Worm (Caenorhabditis elegans) whole organism, L3 larva: ENCODE data around the gene srt-17.

Source experiments
- ZK546.5 ChIP-seq: sonication (generic microtip); optimal IDR thresholded peaks from 2 replicates; lab custom pipeline; 2017; ENCODE audit warnings: missing biosample characterization, missing genetic modification characterization
- aly-2 ChIP-seq: fragments of 150-350 bp; optimal IDR thresholded peaks from 2 replicates; lab custom pipeline; 2014; ENCODE audit warnings: missing biosample characterization, missing genetic modification characterization
- ama-1 ChIP-seq: fragments of 150-350 bp; optimal IDR thresholded peaks from 2 replicates; lab custom pipeline; 2018
- ceh-16 ChIP-seq: sonication (generic microtip); optimal IDR thresholded peaks from 2 replicates; lab custom pipeline; 2017; ENCODE audit warnings: missing biosample characterization, missing genetic modification characterization
- ceh-28 ChIP-seq: fragments of 150-350 bp; optimal IDR thresholded peaks from 2 replicates; lab custom pipeline; 2014; ENCODE audit warnings: missing biosample characterization, missing genetic modification reagents, missing genetic modification characterization
- ceh-82 ChIP-seq: fragments of 150-350 bp; optimal IDR thresholded peaks from 2 replicates; lab custom pipeline; 2014; ENCODE audit warnings: missing biosample characterization, missing genetic modification characterization
- ceh-9 ChIP-seq: sonication (generic microtip); optimal IDR thresholded peaks from 2 replicates; lab custom pipeline; 2018; ENCODE audit warnings: missing biosample characterization, missing genetic modification characterization
- daf-12 ChIP-seq: fragments of 150-350 bp; optimal IDR thresholded peaks from 2 replicates; lab custom pipeline; 2014; ENCODE audit warnings: missing biosample characterization, missing genetic modification reagents, missing genetic modification characterization
- egl-27 ChIP-seq: sonication (generic microtip); optimal IDR thresholded peaks from 4 replicates; lab custom pipeline; 2017; ENCODE audit warnings: missing biosample characterization, missing genetic modification reagents, missing genetic modification characterization
- egl-5 ChIP-seq: fragments of 150-350 bp; optimal IDR thresholded peaks from 2 replicates; lab custom pipeline; 2017; ENCODE audit warnings: missing biosample characterization, missing genetic modification reagents, missing genetic modification characterization, inconsistent platforms
- elt-1 ChIP-seq: fragments of 150-350 bp; optimal IDR thresholded peaks from 2 replicates; lab custom pipeline; 2014; ENCODE audit warnings: missing biosample characterization, missing genetic modification characterization
- elt-2 ChIP-seq: sonication (generic microtip); optimal IDR thresholded peaks from 2 replicates; lab custom pipeline; 2016; ENCODE audit warnings: missing genetic modification reagents, mild to moderate bottlenecking, missing genetic modification characterization, missing compliant biosample characterization
- elt-3 ChIP-seq, 3 experiments: fragments of 150-350 bp in 1 of 3; sonication (generic microtip) in 2 of 3; optimal IDR thresholded peaks; 2 replicates in 2 of 3; 4 replicates in 1 of 3; lab custom pipeline; 2014 to 2017; ENCODE audit warnings: missing biosample characterization in 3 of 3, missing genetic modification characterization in 3 of 3
- eor-1 ChIP-seq, 2 experiments: fragments of 150-350 bp; optimal IDR thresholded peaks; 2 replicates each; lab custom pipeline; 2014 to 2018; ENCODE audit warnings: missing biosample characterization in 2 of 2, missing genetic modification characterization in 2 of 2
- fkh-10 ChIP-seq: sonication (generic microtip); optimal IDR thresholded peaks from 2 replicates; lab custom pipeline; 2017; ENCODE audit warnings: missing biosample characterization, missing genetic modification reagents, missing genetic modification characterization
- fkh-2 ChIP-seq: fragments of 150-350 bp; optimal IDR thresholded peaks from 2 replicates; lab custom pipeline; 2014; ENCODE audit warnings: missing biosample characterization, missing genetic modification reagents, missing genetic modification characterization
- fos-1 ChIP-seq: fragments of 150-350 bp; optimal IDR thresholded peaks from 2 replicates; lab custom pipeline; 2014; ENCODE audit warnings: missing biosample characterization, missing genetic modification characterization
- hmg-11 ChIP-seq: sonication (generic microtip); optimal IDR thresholded peaks from 2 replicates; lab custom pipeline; 2016; ENCODE audit warnings: missing genetic modification characterization, missing compliant biosample characterization
- jun-1 ChIP-seq: fragments of 150-350 bp; optimal IDR thresholded peaks from 2 replicates; lab custom pipeline; 2014; ENCODE audit warnings: missing biosample characterization, missing genetic modification reagents, missing genetic modification characterization
- lin-15B ChIP-seq: fragments of 150-350 bp; optimal IDR thresholded peaks from 2 replicates; lab custom pipeline; 2014; ENCODE audit warnings: missing biosample characterization, missing genetic modification characterization
- lin-39 ChIP-seq: fragments of 150-350 bp; optimal IDR thresholded peaks from 2 replicates; lab custom pipeline; 2018; ENCODE audit warnings: missing biosample characterization, missing genetic modification reagents, missing genetic modification characterization
- lsy-12 ChIP-seq: sonication (generic microtip); optimal IDR thresholded peaks from 2 replicates; lab custom pipeline; 2016; ENCODE audit warnings: mild to moderate bottlenecking, missing genetic modification characterization, missing compliant biosample characterization
- mdl-1 ChIP-seq: fragments of 150-350 bp; optimal IDR thresholded peaks from 2 replicates; lab custom pipeline; 2014; ENCODE audit warnings: missing biosample characterization, missing genetic modification characterization
- mml-1 ChIP-seq: fragments of 150-350 bp; sonication (generic microtip); optimal IDR thresholded peaks from 3 replicates; lab custom pipeline; 2014; ENCODE audit warnings: missing biosample characterization, missing genetic modification characterization
- nfya-1 ChIP-seq: sonication (generic microtip); optimal IDR thresholded peaks from 2 replicates; lab custom pipeline; 2017; ENCODE audit warnings: missing genetic modification characterization, mild to moderate bottlenecking, missing compliant biosample characterization, antibody characterized with exemption, moderate library complexity; ENCODE audit not compliant: insufficient read depth
- nhr-23 ChIP-seq: fragments of 150-350 bp; optimal IDR thresholded peaks from 2 replicates; lab custom pipeline; 2014; ENCODE audit warnings: missing biosample characterization, missing genetic modification reagents, missing genetic modification characterization
- nhr-237 ChIP-seq: fragments of 150-350 bp; optimal IDR thresholded peaks from 2 replicates; lab custom pipeline; 2014; ENCODE audit warnings: missing biosample characterization, missing genetic modification characterization
- nhr-25 ChIP-seq: sonication (generic microtip); optimal IDR thresholded peaks from 2 replicates; lab custom pipeline; 2017; ENCODE audit warnings: missing biosample characterization, missing genetic modification characterization
- nhr-28 ChIP-seq: fragments of 150-350 bp; optimal IDR thresholded peaks from 2 replicates; lab custom pipeline; 2014; ENCODE audit warnings: missing biosample characterization, missing genetic modification characterization
- nhr-43 ChIP-seq: sonication (generic microtip); optimal IDR thresholded peaks from 2 replicates; lab custom pipeline; 2016; ENCODE audit warnings: mild to moderate bottlenecking, missing genetic modification characterization, missing compliant biosample characterization; ENCODE audit not compliant: poor library complexity, severe bottlenecking
- nhr-67 ChIP-seq: fragments of 150-350 bp; optimal IDR thresholded peaks from 2 replicates; lab custom pipeline; 2014; ENCODE audit warnings: missing biosample characterization, missing genetic modification characterization
- nhr-77 ChIP-seq: fragments of 150-350 bp; optimal IDR thresholded peaks from 2 replicates; lab custom pipeline; 2014; ENCODE audit warnings: missing biosample characterization, missing genetic modification characterization
- pha-4 ChIP-seq: fragments of 150-350 bp; optimal IDR thresholded peaks from 2 replicates; lab custom pipeline; 2014; ENCODE audit warnings: missing biosample characterization, missing genetic modification reagents, missing genetic modification characterization
- pqm-1 ChIP-seq: fragments of 150-350 bp; optimal IDR thresholded peaks from 2 replicates; lab custom pipeline; 2017; ENCODE audit warnings: missing biosample characterization, missing genetic modification characterization, inconsistent platforms
- snpc-4 ChIP-seq: fragments of 150-350 bp; optimal IDR thresholded peaks from 2 replicates; lab custom pipeline; 2014; ENCODE audit warnings: missing biosample characterization, missing genetic modification characterization
- tbx-2 ChIP-seq: sonication (generic microtip); optimal IDR thresholded peaks from 2 replicates; lab custom pipeline; 2016; ENCODE audit warnings: mild to moderate bottlenecking, missing genetic modification characterization, missing compliant biosample characterization
- unc-39 ChIP-seq: sonication (generic microtip); optimal IDR thresholded peaks from 4 replicates; lab custom pipeline; 2017; ENCODE audit warnings: missing biosample characterization, missing genetic modification characterization
- unc-62 ChIP-seq: fragments of 150-350 bp; sonication (generic microtip); optimal IDR thresholded peaks from 4 replicates; lab custom pipeline; 2014; ENCODE audit warnings: missing biosample characterization, missing genetic modification reagents, missing genetic modification characterization
- zag-1 ChIP-seq: fragments of 150-350 bp; optimal IDR thresholded peaks from 2 replicates; lab custom pipeline; 2014; ENCODE audit warnings: missing biosample characterization, missing genetic modification characterization
- ztf-11 ChIP-seq: fragments of 150-350 bp; optimal IDR thresholded peaks from 2 replicates; lab custom pipeline; 2014; ENCODE audit warnings: missing biosample characterization, missing genetic modification characterization
- ztf-4 ChIP-seq: fragments of 150-350 bp; optimal IDR thresholded peaks from 2 replicates; lab custom pipeline; 2014; ENCODE audit warnings: missing biosample characterization, missing genetic modification characterization

srt-17 gene

ce11 chrV:626321-626720, 1.5 kb upstream of the srt-17 start, which contains the start of gene F48G7.7:
Gene F48G7.7 (minus strand): TSS chrV:626421.
- TF ChIP-seq ztf-4 (tag; lab: Kevin White, UChicago) (no peak), nhr-25 (tag; lab: Kevin White, UChicago) (no peak), tbx-2 (no peak), elt-1 (tag; lab: Kevin White, UChicago) (no peak), nfya-1 (tag; lab: Kevin White, UChicago) (no peak), elt-2 (no peak), nhr-28 (tag; lab: Kevin White, UChicago) (no peak), nhr-43 (tag; lab: Kevin White, UChicago) (no peak), pha-4 (tag; lab: Kevin White, UChicago) (no peak), fos-1 (no peak), ceh-28 (tag; lab: Kevin White, UChicago) (no peak), pqm-1 (tag; lab: Kevin White, UChicago) (no peak), ZK546.5 (no peak), zag-1 (tag; lab: Kevin White, UChicago) (no peak), lsy-12 (no peak), daf-12 (tag; lab: Kevin White, UChicago) (no peak), lin-39 (tag; lab: Kevin White, UChicago) (no peak), egl-27 (tag; lab: Kevin White, UChicago) (no peak)
- TF ChIP-seq, all 47 proteins: peak for 0

ce11 chrV:622902-623301, 1.9 kb downstream of the srt-17 start, which contains the start of gene F48G7.5:
Gene F48G7.5 (minus strand): TSS chrV:622935.
- TF ChIP-seq unc-62 (GFP tag; lab: Kevin White, UChicago) (no peak), nhr-25 (tag; lab: Kevin White, UChicago) (no peak), ceh-82 (tag; lab: Kevin White, UChicago) (no peak), elt-2 (peak; percentile 56), unc-39 (no peak), pha-4 (tag; lab: Kevin White, UChicago) (peak; percentile 36), lin-39 (tag; lab: Kevin White, UChicago) (no peak), lin-15B (no peak), ceh-16 (tag; lab: Kevin White, UChicago) (no peak), nhr-77 (tag; lab: Kevin White, UChicago) (no peak), egl-5 (no peak), jun-1 (no peak), nfya-1 (tag; lab: Kevin White, UChicago) (no peak), daf-12 (tag; lab: Kevin White, UChicago) (no peak), nhr-237 (tag; lab: Kevin White, UChicago) (no peak), ama-1 (lab: Kevin White, UChicago) (no peak), ztf-11 (tag; lab: Kevin White, UChicago) (no peak), tbx-2 (no peak), pqm-1 (tag; lab: Kevin White, UChicago) (peak; percentile 64)

- TF ChIP-seq mml-1 (tag; lab: Kevin White, UChicago) (no peak), tbx-2 (no peak), nhr-23 (tag; lab: Kevin White, UChicago) (no peak), lin-15B (no peak), ztf-4 (tag; lab: Kevin White, UChicago) (no peak), unc-62 (GFP tag; lab: Kevin White, UChicago) (no peak), ceh-9 (tag; lab: Kevin White, UChicago) (no peak), elt-3 (tag; optimal IDR thresholded peaks at IDR 0.05; lab: Kevin White, UChicago) (no peak), aly-2 (tag; lab: Kevin White, UChicago) (no peak), nfya-1 (tag; lab: Kevin White, UChicago) (no peak), elt-2 (no peak), snpc-4 (tag; lab: Kevin White, UChicago) (no peak), ceh-16 (tag; lab: Kevin White, UChicago) (no peak), eor-1 (tag; optimal IDR thresholded peaks at IDR 0.05; lab: Kevin White, UChicago) (no peak), ztf-11 (tag; lab: Kevin White, UChicago) (no peak), nhr-25 (tag; lab: Kevin White, UChicago) (no peak)
These were observed 3.8 kb downstream of the srt-17 start for ce11 chrV:620987-621386.

- TF ChIP-seq mml-1 (tag; lab: Kevin White, UChicago) (no peak), ceh-9 (tag; lab: Kevin White, UChicago) (no peak), fkh-2 (tag; lab: Kevin White, UChicago) (no peak), nhr-237 (tag; lab: Kevin White, UChicago) (no peak), unc-62 (GFP tag; lab: Kevin White, UChicago) (peak; percentile 94), nhr-43 (tag; lab: Kevin White, UChicago) (no peak), zag-1 (tag; lab: Kevin White, UChicago) (no peak), snpc-4 (tag; lab: Kevin White, UChicago) (peak; percentile 85), ztf-11 (tag; lab: Kevin White, UChicago) (no peak), aly-2 (tag; lab: Kevin White, UChicago) (no peak), fkh-10 (GFP tag; lab: Kevin White, UChicago) (no peak), elt-3 (tag; optimal IDR thresholded peaks at IDR 0.05; lab: Kevin White, UChicago) (no peak), ama-1 (lab: Kevin White, UChicago) (no peak), unc-39 (no peak), nhr-28 (tag; lab: Kevin White, UChicago) (no peak), pqm-1 (tag; lab: Kevin White, UChicago) (peak; percentile 44), ZK546.5 (no peak), ceh-16 (tag; lab: Kevin White, UChicago) (no peak), nhr-67 (tag; lab: Kevin White, UChicago) (no peak), elt-1 (tag; lab: Kevin White, UChicago) (peak; percentile 64), ztf-4 (tag; lab: Kevin White, UChicago) (no peak), egl-27 (tag; lab: Kevin White, UChicago) (peak; percentile 51), lin-39 (tag; lab: Kevin White, UChicago) (peak; percentile 23), tbx-2 (peak; percentile 57), fos-1 (no peak), mdl-1 (peak; percentile 22), egl-5 (no peak), lsy-12 (no peak), daf-12 (tag; lab: Kevin White, UChicago) (no peak), nhr-77 (tag; lab: Kevin White, UChicago) (no peak), hmg-11 (peak; percentile 84)
These were observed 5.8 kb downstream of the srt-17 start, which contains the start of gene F48G7.4 for ce11 chrV:619054-619453. Gene F48G7.4 (plus strand): TSS chrV:619453.
